Worm (Caenorhabditis elegans) whole organism, L3 larva: Measurements from ENCODE around the gene wago-5.

Experiments used
- egl-27 ChIP-seq: sonication (generic microtip); optimal IDR thresholded peaks from 4 replicates; lab custom pipeline; 2017; ENCODE audit warnings: missing biosample characterization, missing genetic modification reagents, missing genetic modification characterization
- elt-3 ChIP-seq, 3 experiments: fragments of 150-350 bp in 1 of 3; sonication (generic microtip) in 2 of 3; optimal IDR thresholded peaks; 2 replicates in 2 of 3; 4 replicates in 1 of 3; lab custom pipeline; 2014 to 2017; ENCODE audit warnings: missing biosample characterization in 3 of 3, missing genetic modification characterization in 3 of 3
- fkh-10 ChIP-seq: sonication (generic microtip); optimal IDR thresholded peaks from 2 replicates; lab custom pipeline; 2017; ENCODE audit warnings: missing biosample characterization, missing genetic modification reagents, missing genetic modification characterization
- hmg-11 ChIP-seq: sonication (generic microtip); optimal IDR thresholded peaks from 2 replicates; lab custom pipeline; 2016; ENCODE audit warnings: missing genetic modification characterization, missing compliant biosample characterization
- nhr-11 ChIP-seq: fragments of 150-350 bp; optimal IDR thresholded peaks from 2 replicates; lab custom pipeline; 2014; ENCODE audit warnings: missing biosample characterization, missing genetic modification characterization
- nhr-25 ChIP-seq: sonication (generic microtip); optimal IDR thresholded peaks from 2 replicates; lab custom pipeline; 2017; ENCODE audit warnings: missing biosample characterization, missing genetic modification characterization
- nhr-76 ChIP-seq: fragments of 150-350 bp; sonication (generic microtip); optimal IDR thresholded peaks from 5 replicates; lab custom pipeline; 2014; ENCODE audit warnings: missing biosample characterization, missing genetic modification characterization
- skn-1 ChIP-seq: fragments of 150-350 bp; optimal IDR thresholded peaks from 2 replicates; lab custom pipeline; 2014; ENCODE audit warnings: missing biosample characterization, missing genetic modification characterization

- TF ChIP-seq egl-27 (tag; lab: Kevin White, UChicago): no peak
- TF ChIP-seq hmg-11 (tag; lab: Kevin White, UChicago): no peak
- no peak for TF ChIP-seq fkh-10 (GFP tag; lab: Kevin White, UChicago)
- TF ChIP-seq skn-1: no peak
- no peak for TF ChIP-seq nhr-11 (tag; lab: Kevin White, UChicago)
- TF ChIP-seq nhr-25: no peak
- no peak for TF ChIP-seq elt-3 (tag; optimal IDR thresholded peaks at IDR 0.05; lab: Kevin White, UChicago)
- no peak for TF ChIP-seq nhr-76
These were observed 16.1 kb upstream of the wago-5 start for ce11 chrII:5831373-5831772.
